2 worm cellular contexts compared by ENCODE assay signal in the genomic region with DNA sequence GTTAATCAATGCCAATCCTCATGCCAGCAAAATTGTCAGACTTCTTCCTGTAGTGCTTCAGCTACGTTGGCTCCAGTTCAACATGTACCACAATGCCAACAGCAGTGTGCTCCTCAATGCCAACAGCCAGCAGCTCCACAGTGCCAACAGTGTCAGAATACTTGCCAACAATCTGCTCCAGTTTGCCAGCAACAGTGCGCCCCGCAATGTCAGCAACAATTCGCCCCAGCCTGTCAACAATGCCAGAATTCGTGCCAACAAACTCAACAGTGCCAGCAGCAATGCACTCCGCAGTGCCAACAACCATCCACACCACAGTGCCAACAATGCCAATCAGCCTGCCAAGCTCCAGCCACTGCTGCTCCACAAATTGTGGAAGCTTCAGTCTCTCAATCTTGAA.
TF ChIP-seq lines count a peak whose summit lies in the region.

No protein-coding gene starts in this region.

TF ChIP-seq in whole organism, L4 larva, 104 proteins besides CTCF, POLR2A, EP300 and RAD21:
- TF ChIP-seq aha-1 (tag; lab: Kevin White, UChicago) (peak; percentile 88), unc-62 (GFP tag; optimal IDR thresholded peaks at IDR 0.05 in 1 of 2; lab: Kevin White, UChicago) (peak in 1 of 2 experiments; percentile 39), unc-62 (tag; optimal IDR thresholded peaks at IDR 0.05; lab: Kevin White, UChicago) (no peak), set-16 (GFP tag; IDR thresholded peaks at IDR 0.05; lab: Robert Waterston, UW) (peak; percentile 11; the same call in 1 of the 2 replicates), lin-38 (GFP tag; IDR thresholded peaks at IDR 0.05; lab: Robert Waterston, UW) (no peak), nhr-237 (tag; optimal IDR thresholded peaks at IDR 0.05; lab: Kevin White, UChicago) (no peak)

TF ChIP-seq in whole organism, young adult, 124 proteins besides CTCF, POLR2A, EP300 and RAD21:
- peak; percentile 64 for TF ChIP-seq zfh-2 (GFP tag; conservative IDR thresholded peaks at IDR 0.05; lab: Robert Waterston, UW)
- TF ChIP-seq T26A5.8 (tag; optimal IDR thresholded peaks at IDR 0.05; lab: Kevin White, UChicago), result no peak
- TF ChIP-seq mel-28 (tag; optimal IDR thresholded peaks at IDR 0.05; lab: Kevin White, UChicago; ENCODE audit: borderline replicate concordance), result no peak
